Fruit fly (Drosophila melanogaster): ENCODE measurements around the gene mei-9.

mei-9 gene

dm6 chrX:4323911-4324368 is 5.3 kb upstream of the mei-9 start (continued):
- TF ChIP-seq Sox100B (GFP tag; optimal IDR thresholded peaks at IDR 0.05), result peak; percentile 59
- TF ChIP-seq CG7556 (GFP tag; optimal IDR thresholded peaks at IDR 0.05), result peak; percentile 60
- no peak for TF ChIP-seq stwl (tag; optimal IDR thresholded peaks at IDR 0.05)
- no peak for TF ChIP-seq crol (GFP tag; IDR thresholded peaks at IDR 0.05)
- TF ChIP-seq usp (GFP tag; optimal IDR thresholded peaks at IDR 0.05), result no peak
- no peak for TF ChIP-seq schlank (tag; optimal IDR thresholded peaks at IDR 0.05)
- TF ChIP-seq CG7786 (GFP tag; optimal IDR thresholded peaks at IDR 0.05), result peak; percentile 20
- TF ChIP-seq E2f1 (GFP tag; IDR thresholded peaks at IDR 0.05), result no peak; the same call in 1 of the 2 replicates
- 0 out of 3 replicates have a peak, but pooled peaks have one; percentile 25 for TF ChIP-seq CG7357 (GFP tag; IDR thresholded peaks at IDR 0.05)
- no peak for TF ChIP-seq her (GFP tag; optimal IDR thresholded peaks at IDR 0.05)
- TF ChIP-seq CG8765 (GFP tag; IDR thresholded peaks at IDR 0.05), result no peak
- TF ChIP-seq gsb (GFP tag; IDR thresholded peaks at IDR 0.05), result peak; percentile 38; the same call in 1 of the 2 replicates
- peak; percentile 52; the same call in 2 of the 3 replicates for TF ChIP-seq Dbx (GFP tag; IDR thresholded peaks at IDR 0.05)
- TF ChIP-seq dmrt99B (tag; optimal IDR thresholded peaks at IDR 0.05), result peak; percentile 66
- 0 out of 3 replicates have a peak, but pooled peaks have one; percentile 38 for TF ChIP-seq CG11560 (tag; IDR thresholded peaks at IDR 0.05)
- TF ChIP-seq run (tag; optimal IDR thresholded peaks at IDR 0.05), result no peak
- no peak for TF ChIP-seq CG14965 (GFP tag; optimal IDR thresholded peaks at IDR 0.05; ENCODE audit: borderline replicate concordance)
- TF ChIP-seq CG12236 (GFP tag; optimal IDR thresholded peaks at IDR 0.05), result peak; percentile 3
- peak; percentile 20 for TF ChIP-seq odd (GFP tag; optimal IDR thresholded peaks at IDR 0.05)
- no peak for TF ChIP-seq inv (GFP tag; IDR thresholded peaks at IDR 0.05; ENCODE audit: partially characterized antibody)
- TF ChIP-seq pita (GFP tag; optimal IDR thresholded peaks at IDR 0.05), result no peak
- TF ChIP-seq amos (GFP tag; IDR thresholded peaks at IDR 0.05; ENCODE audit: partially characterized antibody), result no peak
- TF ChIP-seq slbo (GFP tag; IDR thresholded peaks at IDR 0.05), result peak; percentile 72
- 0 out of 2 replicates have a peak, but pooled peaks have one; percentile 50 for TF ChIP-seq wdn (GFP tag; IDR thresholded peaks at IDR 0.05)
- TF ChIP-seq vvl (GFP tag; IDR thresholded peaks at IDR 0.05), result 0 out of 2 replicates have a peak, but pooled peaks have one; percentile 48
- TF ChIP-seq Nf-YA (GFP tag; IDR thresholded peaks at IDR 0.05), result no peak
- TF ChIP-seq NfI (GFP tag; optimal IDR thresholded peaks at IDR 0.05), result peak; percentile 53
- no peak for TF ChIP-seq sens-2 (GFP tag; IDR thresholded peaks at IDR 0.05)
- peak; percentile 50 for TF ChIP-seq CG6765 (GFP tag; optimal IDR thresholded peaks at IDR 0.05)
- TF ChIP-seq abd-A (tag; optimal IDR thresholded peaks at IDR 0.05), result peak; percentile 52
- TF ChIP-seq C15 (GFP tag; IDR thresholded peaks at IDR 0.05), result no peak
- TF ChIP-seq fd3F (GFP tag; optimal IDR thresholded peaks at IDR 0.05), result no peak
- TF ChIP-seq ato (GFP tag; IDR thresholded peaks at IDR 0.05; ENCODE audit: partially characterized antibody), result no peak
- TF ChIP-seq CG14667 (GFP tag; IDR thresholded peaks at IDR 0.05), result no peak
- TF ChIP-seq H2.0 (GFP tag; IDR thresholded peaks at IDR 0.05), result no peak; the same call in 1 of the 2 replicates
- peak; percentile 49 for TF ChIP-seq esg (GFP tag; conservative IDR thresholded peaks at IDR 0.05)
- TF ChIP-seq CG4328 (GFP tag; optimal IDR thresholded peaks at IDR 0.05), result peak; percentile 41
- TF ChIP-seq CG15269 (tag; optimal IDR thresholded peaks at IDR 0.05), result peak; percentile 74
- peak; percentile 40 for TF ChIP-seq gcm2 (GFP tag; optimal IDR thresholded peaks at IDR 0.05)
- peak; percentile 58 for TF ChIP-seq fu2 (GFP tag; optimal IDR thresholded peaks at IDR 0.05)
- no peak for TF ChIP-seq Mad (GFP tag; optimal IDR thresholded peaks at IDR 0.05)
- TF ChIP-seq CG4404 (GFP tag; IDR thresholded peaks at IDR 0.05), result no peak
- no peak for TF ChIP-seq pzg (GFP tag; optimal IDR thresholded peaks at IDR 0.05)
- 0 out of 3 replicates have a peak, but pooled peaks have one; percentile 21 for TF ChIP-seq jigr1 (GFP tag; IDR thresholded peaks at IDR 0.05)
- TF ChIP-seq CG10147 (GFP tag; optimal IDR thresholded peaks at IDR 0.05), result peak; percentile 66
- TF ChIP-seq Tbp (GFP tag; optimal IDR thresholded peaks at IDR 0.05), result no peak
- 0 out of 2 replicates have a peak, but pooled peaks have one; percentile 23 for TF ChIP-seq CG16779 (GFP tag; IDR thresholded peaks at IDR 0.05)
- peak; percentile 10 for TF ChIP-seq CG4854 (GFP tag; optimal IDR thresholded peaks at IDR 0.05)
- TF ChIP-seq ac (GFP tag; optimal IDR thresholded peaks at IDR 0.05), result no peak
- TF ChIP-seq Awh (GFP tag; IDR thresholded peaks at IDR 0.05), result no peak
- TF ChIP-seq CG31388 (GFP tag; optimal IDR thresholded peaks at IDR 0.05), result no peak
